Fruit fly (Drosophila melanogaster): ENCODE measurements around the gene Pfdn6.

Pfdn6 gene

dm6 chr3L:19922833-19923745, at the start of gene Pfdn6 (continued):
- TF ChIP-seq Pdp1 (GFP tag; optimal IDR thresholded peaks at IDR 0.05): peak; percentile 51 to 62
- peak; percentile 52 for TF ChIP-seq repo (GFP tag; optimal IDR thresholded peaks at IDR 0.05)
- peak; percentile 45 to 77 for TF ChIP-seq Hr51 (GFP tag; optimal IDR thresholded peaks at IDR 0.05)
- TF ChIP-seq CG12071 (GFP tag; optimal IDR thresholded peaks at IDR 0.05): no peak
- peak; percentile 60 for TF ChIP-seq CG17186 (GFP tag; optimal IDR thresholded peaks at IDR 0.05)
- peak; percentile 92 for TF ChIP-seq zfh2 (GFP tag; optimal IDR thresholded peaks at IDR 0.05)
- peak; percentile 66 for TF ChIP-seq gsb (GFP tag; IDR thresholded peaks at IDR 0.05)
- TF ChIP-seq CG14860 (GFP tag; IDR thresholded peaks at IDR 0.05; ENCODE audit: partially characterized antibody): peak; percentile 74
- no peak for TF ChIP-seq grn (GFP tag; optimal IDR thresholded peaks at IDR 0.05)
- TF ChIP-seq sob (GFP tag; IDR thresholded peaks at IDR 0.05): peak; percentile 90
- TF ChIP-seq Lhr (GFP tag; optimal IDR thresholded peaks at IDR 0.05): peak; percentile 62
- TF ChIP-seq CG34422 (GFP tag; IDR thresholded peaks at IDR 0.05): peak; percentile 71; the same call in 1 of the 3 replicates
- TF ChIP-seq CG9797 (GFP tag; optimal IDR thresholded peaks at IDR 0.05): peak; percentile 87
- peak; percentile 91 for TF ChIP-seq nmo (GFP tag; optimal IDR thresholded peaks at IDR 0.05)
- peak; percentile 77 for TF ChIP-seq trem (tag; optimal IDR thresholded peaks at IDR 0.05)
- TF ChIP-seq CG17612 (GFP tag; IDR thresholded peaks at IDR 0.05): no peak
- peak; percentile 64 for TF ChIP-seq CG7556 (GFP tag; optimal IDR thresholded peaks at IDR 0.05)
- TF ChIP-seq jumu (GFP tag; optimal IDR thresholded peaks at IDR 0.05): no peak
- peak; percentile 82 for TF ChIP-seq Blimp-1 (GFP tag; optimal IDR thresholded peaks at IDR 0.05)
- TF ChIP-seq jigr1 (GFP tag; IDR thresholded peaks at IDR 0.05): peak; percentile 52; the same call in 1 of the 3 replicates
- no peak for TF ChIP-seq btn (GFP tag; optimal IDR thresholded peaks at IDR 0.05)
- TF ChIP-seq inv (GFP tag; IDR thresholded peaks at IDR 0.05; ENCODE audit: partially characterized antibody): peak; percentile 82
- TF ChIP-seq CG17802 (tag; optimal IDR thresholded peaks at IDR 0.05): peak; percentile 68
- TF ChIP-seq CG4360 (GFP tag; IDR thresholded peaks at IDR 0.05): 0 out of 2 replicates have a peak, but pooled peaks have one; percentile 34
- peak; percentile 64 for TF ChIP-seq CG16813 (GFP tag; IDR thresholded peaks at IDR 0.05; ENCODE audit: partially characterized antibody)
- peak; percentile 72 for TF ChIP-seq sna (GFP tag; IDR thresholded peaks at IDR 0.05; ENCODE audit: partially characterized antibody)
- TF ChIP-seq amos (GFP tag; IDR thresholded peaks at IDR 0.05; ENCODE audit: partially characterized antibody): peak; percentile 63; the same call in 1 of the 2 replicates
- TF ChIP-seq CG6813 (GFP tag; optimal IDR thresholded peaks at IDR 0.05): no peak
- TF ChIP-seq CG2129 (GFP tag; IDR thresholded peaks at IDR 0.05; ENCODE audit: partially characterized antibody): no peak
- TF ChIP-seq Mrtf (GFP tag; IDR thresholded peaks at IDR 0.05): peak; percentile 75; the same call in 2 of the 3 replicates
- TF ChIP-seq unpg (GFP tag; optimal IDR thresholded peaks at IDR 0.05): peak; percentile 71
- peak; percentile 17 for TF ChIP-seq Usf (GFP tag; optimal IDR thresholded peaks at IDR 0.05)
- TF ChIP-seq CG7786 (GFP tag; optimal IDR thresholded peaks at IDR 0.05): peak; percentile 85
- TF ChIP-seq al (GFP tag; IDR thresholded peaks at IDR 0.05): peak; percentile 54; the same call in 1 of the 2 replicates
- TF ChIP-seq her (GFP tag; optimal IDR thresholded peaks at IDR 0.05): peak; percentile 64
- TF ChIP-seq CG9215 (GFP tag; IDR thresholded peaks at IDR 0.05): peak; percentile 56
- peak; percentile 43 for TF ChIP-seq mirr (GFP tag; optimal IDR thresholded peaks at IDR 0.05)
- no peak for TF ChIP-seq CG1529 (GFP tag; optimal IDR thresholded peaks at IDR 0.05)
- peak in 1 of 2 experiments; percentile 68 for TF ChIP-seq insv (GFP tag; optimal IDR thresholded peaks at IDR 0.05)
- TF ChIP-seq CG34224 (GFP tag; IDR thresholded peaks at IDR 0.05; ENCODE audit: partially characterized antibody): peak; percentile 73
- 0 out of 2 replicates have a peak, but pooled peaks have one; percentile 60 for TF ChIP-seq CG10959 (GFP tag; IDR thresholded peaks at IDR 0.05)
- peak; percentile 30; the same call in 2 of the 3 replicates for TF ChIP-seq zfh1 (GFP tag; IDR thresholded peaks at IDR 0.05)
- peak; percentile 28 for TF ChIP-seq CrebB (tag; optimal IDR thresholded peaks at IDR 0.05)
- TF ChIP-seq fru (optimal IDR thresholded peaks at IDR 0.05): no peak
- TF ChIP-seq fd96Cb (tag; optimal IDR thresholded peaks at IDR 0.05): peak; percentile 67
- peak; percentile 82 for TF ChIP-seq CG9932 (GFP tag; IDR thresholded peaks at IDR 0.05)
- TF ChIP-seq Dip3 (GFP tag; optimal IDR thresholded peaks at IDR 0.05): peak; percentile 88

All from whole organism, embryonic.